Worm (Caenorhabditis elegans): ENCODE data around the gene str-252.

DNA sequence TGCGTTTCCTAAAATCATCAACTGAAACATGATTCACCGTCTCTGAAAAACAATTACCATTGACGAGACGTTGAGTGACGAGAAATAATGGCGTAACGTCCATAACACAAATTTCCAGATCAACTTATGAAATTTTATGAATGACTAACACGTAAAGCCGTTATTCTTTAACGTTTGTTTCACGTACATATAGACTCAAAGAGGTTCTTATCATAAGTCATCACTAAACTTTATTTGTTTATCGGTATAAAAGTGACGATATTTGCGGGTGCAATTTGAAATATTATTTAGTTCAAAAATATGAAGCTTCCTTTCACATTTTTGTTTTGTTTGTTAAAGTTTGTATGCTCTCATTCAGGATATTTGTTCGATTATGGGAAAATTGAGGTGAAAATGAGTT, 17.1 kb upstream of the str-252 start, which contains the start of gene oac-3:
- no peak for TF ChIP-seq sptf-1 (tag; optimal IDR thresholded peaks at IDR 0.05)
- TF ChIP-seq ces-1 (GFP tag; optimal IDR thresholded peaks at IDR 0.05): no peak
- no peak for TF ChIP-seq snpc-4 (tag; optimal IDR thresholded peaks at IDR 0.05)
- TF ChIP-seq unc-86 (tag; optimal IDR thresholded peaks at IDR 0.05): no peak
- no peak for TF ChIP-seq fkh-8 (tag; optimal IDR thresholded peaks at IDR 0.05)
- no peak for TF ChIP-seq nhr-28 (tag; optimal IDR thresholded peaks at IDR 0.05)
- TF ChIP-seq unc-62 (GFP tag; optimal IDR thresholded peaks at IDR 0.05): no peak
- no peak for TF ChIP-seq nhr-77 (tag; optimal IDR thresholded peaks at IDR 0.05)
- TF ChIP-seq aly-2 (tag; optimal IDR thresholded peaks at IDR 0.05): no peak
- TF ChIP-seq zag-1 (tag; optimal IDR thresholded peaks at IDR 0.05): no peak
- TF ChIP-seq nhr-85 (tag): no peak
- TF ChIP-seq vab-15 (tag; optimal IDR thresholded peaks at IDR 0.05): no peak
